Worm (Caenorhabditis elegans) whole organism, L3 larva: ENCODE data around the gene F42F12.3.

Experiments
- aly-2 ChIP-seq: fragments of 150-350 bp; optimal IDR thresholded peaks from 2 replicates; lab custom pipeline; 2014; ENCODE audit warnings: missing biosample characterization, missing genetic modification characterization
- fos-1 ChIP-seq: fragments of 150-350 bp; optimal IDR thresholded peaks from 2 replicates; lab custom pipeline; 2014; ENCODE audit warnings: missing biosample characterization, missing genetic modification characterization
- jun-1 ChIP-seq: fragments of 150-350 bp; optimal IDR thresholded peaks from 2 replicates; lab custom pipeline; 2014; ENCODE audit warnings: missing biosample characterization, missing genetic modification reagents, missing genetic modification characterization
- nhr-11 ChIP-seq: fragments of 150-350 bp; optimal IDR thresholded peaks from 2 replicates; lab custom pipeline; 2014; ENCODE audit warnings: missing biosample characterization, missing genetic modification characterization

- no peak for TF ChIP-seq aly-2 (tag; lab: Kevin White, UChicago)
- no peak for TF ChIP-seq fos-1 (tag; lab: Kevin White, UChicago)
- TF ChIP-seq jun-1: no peak
- TF ChIP-seq nhr-11: no peak
Observed at ce11 chrX:12391380-12391779, 41.0 kb downstream of the F42F12.3 start, which contains the start of gene nekl-3.
